Fruit fly (Drosophila melanogaster) whole organism, embryonic: ENCODE measurements around the gene cerv.

Experiments
- Abd-B ChIP-seq: fragments of 200-800 bp; sonication (Bioruptor generic); optimal IDR thresholded peaks from 2 replicates; lab custom pipeline; 2018; ENCODE audit warnings: missing biosample characterization, mild to moderate bottlenecking, missing genetic modification characterization, moderate library complexity
- Asciz ChIP-seq: fragments of 200-800 bp; sonication (Bioruptor generic); optimal IDR thresholded peaks from 2 replicates; lab custom pipeline; 2017; ENCODE audit warnings: missing biosample characterization, mild to moderate bottlenecking, missing genetic modification characterization, missing genetic modification reagents
- Atf3 ChIP-seq: fragments of 200-800 bp; sonication (Bioruptor generic); optimal IDR thresholded peaks from 3 replicates; lab custom pipeline; 2016; ENCODE audit warnings: missing biosample characterization, missing genetic modification characterization
- CG10959 ChIP-seq: fragments of 200-800 bp; sonication (Bioruptor generic); IDR thresholded peaks from 2 replicates; pipeline ENCODE4 v1.3.6; 2022; ENCODE audit warnings: missing biosample characterization, missing genetic modification characterization
- CG11560 ChIP-seq: fragments of 200-800 bp; sonication (Bioruptor generic); IDR thresholded peaks from 3 replicates; pipeline ENCODE4 v1.3.6; 2022; ENCODE audit warnings: missing biosample characterization, missing genetic modification characterization
- CG14441 ChIP-seq: fragments of 200-800 bp; sonication (Bioruptor generic); IDR thresholded peaks from 2 replicates; pipeline ENCODE4 v1.3.6; 2022; ENCODE audit warnings: missing biosample characterization, missing genetic modification characterization
- CG14667 ChIP-seq: fragments of 200-800 bp; sonication (Bioruptor generic); IDR thresholded peaks from 2 replicates; pipeline ENCODE4 v1.3.6; 2022; ENCODE audit warnings: missing biosample characterization, missing genetic modification characterization
- CG14965 ChIP-seq: fragments of 200-800 bp; sonication (Bioruptor generic); optimal IDR thresholded peaks from 2 replicates; lab custom pipeline; 2016; ENCODE audit warnings: missing biosample characterization, missing genetic modification characterization, borderline replicate concordance
- CG15011 ChIP-seq: fragments of 200-800 bp; sonication (Bioruptor generic); optimal IDR thresholded peaks from 3 replicates; lab custom pipeline; 2018; ENCODE audit warnings: missing biosample characterization, mild to moderate bottlenecking, missing genetic modification characterization
- CG15514 ChIP-seq: fragments of 200-800 bp; sonication (Bioruptor generic); optimal IDR thresholded peaks from 3 replicates; lab custom pipeline; 2017; ENCODE audit warnings: missing biosample characterization, missing genetic modification characterization, mild to moderate bottlenecking, moderate library complexity, missing genetic modification reagents
- CG30403 ChIP-seq: fragments of 200-800 bp; sonication (Bioruptor generic); optimal IDR thresholded peaks from 3 replicates; lab custom pipeline; 2016; ENCODE audit warnings: missing biosample characterization, missing genetic modification characterization
- CG34376 ChIP-seq: fragments of 200-800 bp; sonication (Bioruptor generic); optimal IDR thresholded peaks from 2 replicates; lab custom pipeline; 2018; ENCODE audit warnings: missing biosample characterization, mild to moderate bottlenecking, missing genetic modification characterization
- CG34422 ChIP-seq: fragments of 200-800 bp; sonication (Bioruptor generic); IDR thresholded peaks from 3 replicates; pipeline ENCODE4 v1.3.6; 2022; ENCODE audit warnings: missing biosample characterization, missing genetic modification characterization
- CG4424 ChIP-seq: fragments of 200-800 bp; sonication (Bioruptor generic); optimal IDR thresholded peaks from 3 replicates; lab custom pipeline; 2016; ENCODE audit warnings: missing biosample characterization, missing genetic modification characterization
- CG6254 ChIP-seq: fragments of 200-800 bp; sonication (Bioruptor generic); optimal IDR thresholded peaks from 3 replicates; lab custom pipeline; 2017; ENCODE audit warnings: mild to moderate bottlenecking, missing biosample characterization, missing genetic modification reagents, missing genetic modification characterization
- CG6654 ChIP-seq: fragments of 200-800 bp; sonication (Bioruptor generic); optimal IDR thresholded peaks from 2 replicates; lab custom pipeline; 2017; ENCODE audit warnings: missing biosample characterization, mild to moderate bottlenecking, missing genetic modification characterization
- CG7357 ChIP-seq: fragments of 200-800 bp; sonication (Bioruptor generic); IDR thresholded peaks from 3 replicates; pipeline ENCODE4 v1.3.6; 2022; ENCODE audit warnings: missing biosample characterization, missing genetic modification characterization
- CG7745 ChIP-seq: fragments of 200-800 bp; sonication (Bioruptor generic); optimal IDR thresholded peaks from 2 replicates; lab custom pipeline; 2018; ENCODE audit warnings: missing biosample characterization, mild to moderate bottlenecking, missing genetic modification characterization, moderate library complexity
- CG7963 ChIP-seq: fragments of 200-800 bp; sonication (Bioruptor generic); IDR thresholded peaks from 3 replicates; pipeline ENCODE4 v1.3.6; 2022; ENCODE audit warnings: missing biosample characterization, missing genetic modification characterization; ENCODE audit not compliant: partially characterized antibody
- CG8281 ChIP-seq: fragments of 200-800 bp; sonication (Bioruptor generic); optimal IDR thresholded peaks from 2 replicates; lab custom pipeline; 2018; ENCODE audit warnings: missing biosample characterization, mild to moderate bottlenecking, missing genetic modification characterization, moderate library complexity
- CG9609 ChIP-seq: fragments of 200-800 bp; sonication (Bioruptor generic); optimal IDR thresholded peaks from 3 replicates; lab custom pipeline; 2016; ENCODE audit warnings: missing biosample characterization, missing genetic modification characterization
- Doc2 ChIP-seq: fragments of 200-800 bp; sonication (Bioruptor generic); IDR thresholded peaks from 2 replicates; pipeline ENCODE4 v1.3.6; 2022; ENCODE audit warnings: missing biosample characterization, missing genetic modification characterization
- Drgx ChIP-seq: fragments of 200-800 bp; sonication (Bioruptor generic); IDR thresholded peaks from 2 replicates; pipeline ENCODE4 v1.3.6; 2022; ENCODE audit warnings: missing biosample characterization, missing genetic modification characterization
- Hmr ChIP-seq: fragments of 200-800 bp; sonication (Bioruptor generic); optimal IDR thresholded peaks from 3 replicates; lab custom pipeline; 2017; ENCODE audit warnings: mild to moderate bottlenecking, missing biosample characterization, missing genetic modification reagents, missing genetic modification characterization
- Lim3 ChIP-seq: fragments of 200-800 bp; sonication (Bioruptor generic); IDR thresholded peaks from 2 replicates; pipeline ENCODE4 v1.3.6; 2022; ENCODE audit warnings: missing biosample characterization, missing genetic modification characterization
- NC2α ChIP-seq: fragments of 200-800 bp; sonication (Bioruptor generic); optimal IDR thresholded peaks from 2 replicates; lab custom pipeline; 2016; ENCODE audit warnings: missing biosample characterization, missing genetic modification characterization
- Neu2 ChIP-seq: fragments of 200-800 bp; sonication (Bioruptor generic); optimal IDR thresholded peaks from 3 replicates; lab custom pipeline; 2016; ENCODE audit warnings: missing biosample characterization, missing genetic modification characterization, borderline replicate concordance
- Scr ChIP-seq: fragments of 200-800 bp; sonication (Bioruptor generic); IDR thresholded peaks from 2 replicates; pipeline ENCODE4 v1.3.6; 2022; ENCODE audit warnings: missing biosample characterization, missing genetic modification characterization; ENCODE audit not compliant: partially characterized antibody
- Six4 ChIP-seq: fragments of 200-800 bp; sonication (Bioruptor generic); optimal IDR thresholded peaks from 2 replicates; lab custom pipeline; 2016; ENCODE audit warnings: missing biosample characterization, missing genetic modification characterization
- Sry-δ ChIP-seq: fragments of 200-800 bp; sonication (Bioruptor generic); optimal IDR thresholded peaks from 2 replicates; lab custom pipeline; 2016; ENCODE audit warnings: missing biosample characterization, missing genetic modification characterization
- Xrp1 ChIP-seq: fragments of 200-800 bp; sonication (Bioruptor generic); IDR thresholded peaks from 2 replicates; pipeline ENCODE4 v1.3.6; 2022; ENCODE audit warnings: missing biosample characterization, missing genetic modification characterization
- bowl ChIP-seq: fragments of 200-800 bp; sonication (Bioruptor generic); IDR thresholded peaks from 2 replicates; pipeline ENCODE4 v1.3.6; 2022; ENCODE audit warnings: missing biosample characterization, missing genetic modification characterization
- ci ChIP-seq: fragments of 200-800 bp; sonication (Bioruptor generic); IDR thresholded peaks from 3 replicates; pipeline ENCODE4 v1.3.6; 2022; ENCODE audit warnings: missing biosample characterization, missing genetic modification characterization
- crol ChIP-seq: fragments of 200-800 bp; sonication (Bioruptor generic); IDR thresholded peaks from 2 replicates; pipeline ENCODE4 v1.3.6; 2022; ENCODE audit warnings: missing biosample characterization, missing genetic modification characterization
- danr ChIP-seq: fragments of 200-800 bp; sonication (Bioruptor generic); IDR thresholded peaks from 2 replicates; pipeline ENCODE4 v1.3.6; 2022; ENCODE audit warnings: missing biosample characterization, missing genetic modification characterization
- exex ChIP-seq: fragments of 200-800 bp; sonication (Bioruptor generic); optimal IDR thresholded peaks from 4 replicates; lab custom pipeline; 2018; ENCODE audit warnings: missing biosample characterization, mild to moderate bottlenecking, missing genetic modification characterization, moderate library complexity
- fd102C ChIP-seq: fragments of 200-800 bp; sonication (Bioruptor generic); optimal IDR thresholded peaks from 2 replicates; lab custom pipeline; 2018; ENCODE audit warnings: missing biosample characterization, mild to moderate bottlenecking, missing genetic modification characterization, moderate library complexity
- fd64A ChIP-seq: fragments of 200-800 bp; sonication (Bioruptor generic); optimal IDR thresholded peaks from 3 replicates; lab custom pipeline; 2018; ENCODE audit warnings: missing biosample characterization, mild to moderate bottlenecking, missing genetic modification characterization
- gro ChIP-seq: fragments of 200-800 bp; sonication (Bioruptor generic); optimal IDR thresholded peaks from 2 replicates; lab custom pipeline; 2016; ENCODE audit warnings: missing biosample characterization, missing genetic modification characterization
- gsb ChIP-seq: fragments of 200-800 bp; sonication (Bioruptor generic); IDR thresholded peaks from 2 replicates; pipeline ENCODE4 v1.3.6; 2022; ENCODE audit warnings: missing biosample characterization, missing genetic modification characterization
- hb ChIP-seq: fragments of 200-800 bp; sonication (Bioruptor generic); IDR thresholded peaks from 3 replicates; pipeline ENCODE4 v1.3.6; 2022; ENCODE audit warnings: missing biosample characterization, missing genetic modification characterization; ENCODE audit not compliant: partially characterized antibody
- kni ChIP-seq: fragments of 200-800 bp; sonication (Bioruptor generic); optimal IDR thresholded peaks from 3 replicates; lab custom pipeline; 2017; ENCODE audit warnings: mild to moderate bottlenecking, missing biosample characterization, missing genetic modification reagents, missing genetic modification characterization
- lola ChIP-seq, 3 experiments: fragments of >200 bp in 2 of 3; fragments of 200-800 bp in 1 of 3; sonication (Bioruptor generic) in 1 of 3; optimal IDR thresholded peaks; 2 replicates each; lab custom pipeline; 2017 to 2019; ENCODE audit warnings: missing biosample characterization in 3 of 3, missing genetic modification characterization in 3 of 3, mild to moderate bottlenecking in 1 of 3, moderate library complexity in 1 of 3
- nmo ChIP-seq: fragments of 200-800 bp; sonication (Bioruptor generic); optimal IDR thresholded peaks from 2 replicates; lab custom pipeline; 2018; ENCODE audit warnings: missing biosample characterization, mild to moderate bottlenecking, missing genetic modification characterization, moderate library complexity
- row ChIP-seq: fragments of 200-800 bp; sonication (Bioruptor generic); IDR thresholded peaks from 3 replicates; pipeline ENCODE4 v1.3.6; 2022; ENCODE audit warnings: missing biosample characterization, missing genetic modification characterization
- scrt ChIP-seq: fragments of 200-800 bp; sonication (Bioruptor generic); optimal IDR thresholded peaks from 2 replicates; lab custom pipeline; 2018; ENCODE audit warnings: missing biosample characterization, mild to moderate bottlenecking, missing genetic modification characterization, moderate library complexity
- shn ChIP-seq: fragments of 200-800 bp; sonication (Bioruptor generic); optimal IDR thresholded peaks from 3 replicates; lab custom pipeline; 2016; ENCODE audit warnings: missing biosample characterization, missing genetic modification characterization
- sob ChIP-seq: fragments of 200-800 bp; sonication (Bioruptor generic); IDR thresholded peaks from 2 replicates; pipeline ENCODE4 v1.3.6; 2022; ENCODE audit warnings: missing biosample characterization, missing genetic modification characterization
- tx ChIP-seq: fragments of 200-800 bp; sonication (Bioruptor generic); optimal IDR thresholded peaks from 2 replicates; lab custom pipeline; 2016; ENCODE audit warnings: missing biosample characterization, missing genetic modification characterization

Gene cerv

DNA sequence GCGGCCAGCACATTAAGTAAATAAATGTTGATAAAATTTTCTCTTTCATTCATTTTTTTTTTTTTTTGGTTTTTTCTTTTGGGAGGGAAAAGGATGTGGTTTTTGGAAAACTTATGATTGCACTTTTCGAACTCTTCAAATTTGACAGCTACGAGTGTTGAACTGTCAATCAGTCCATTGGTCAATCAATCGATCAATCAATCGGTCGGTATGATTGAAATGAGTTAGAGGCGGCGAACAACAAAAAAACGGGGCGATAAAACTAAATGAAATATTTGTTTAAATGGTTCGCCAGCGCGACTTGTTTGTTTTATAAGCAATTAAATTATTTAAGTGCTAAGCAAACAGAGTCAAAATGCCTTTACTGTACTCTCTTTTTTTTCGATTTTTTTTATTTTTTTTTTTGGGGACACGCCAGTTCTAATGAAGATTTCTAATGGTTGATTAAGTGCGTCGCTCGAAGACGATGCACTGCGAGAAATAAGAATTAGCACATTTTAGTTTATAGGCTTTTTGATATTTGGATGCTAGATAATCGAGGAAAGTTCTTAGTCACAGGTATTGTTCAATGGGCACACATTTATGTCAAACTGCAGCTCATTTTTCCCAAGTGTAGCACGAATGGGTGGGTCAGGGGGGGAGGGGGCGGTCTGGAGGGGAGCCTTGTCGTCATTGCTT, 41.1 kb upstream of the cerv start (continued):
- TF ChIP-seq Drgx (peak; percentile 57; the same call in 1 of the 2 replicates), Abd-B (GFP tag; lab: Kevin White, UChicago) (peak; percentile 83), lola (GFP tag; optimal IDR thresholded peaks at IDR 0.05; lab: Kevin White, UChicago) (peak in 1 of 3 experiments; percentile 73), CG6254 (peak; percentile 65), CG7745 (tag; lab: Kevin White, UChicago) (no peak), kni (GFP tag; lab: Kevin White, UChicago) (no peak), Asciz (peak; percentile 65), ci (GFP tag; lab: Robert Waterston, UW) (peak; percentile 86), Neu2 (GFP tag; lab: Kevin White, UChicago) (no peak), nmo (GFP tag; lab: Kevin White, UChicago) (peak; percentile 88), Doc2 (GFP tag; lab: Robert Waterston, UW) (no peak), CG14667 (GFP tag; lab: Robert Waterston, UW) (peak; percentile 69), CG30403 (peak; percentile 85), bowl (GFP tag; lab: Robert Waterston, UW) (peak; percentile 29; the same call in 1 of the 2 replicates), danr (GFP tag; lab: Robert Waterston, UW) (peak; percentile 61), tx (peak; percentile 52), CG14965 (GFP tag; lab: Kevin White, UChicago) (no peak), fd102C (no peak), CG9609 (GFP tag; lab: Kevin White, UChicago) (peak; percentile 80), CG11560 (tag; lab: Robert Waterston, UW) (peak; percentile 53; the same call in 2 of the 3 replicates), gsb (GFP tag; lab: Robert Waterston, UW) (peak; percentile 62), CG7963 (no peak), CG10959 (peak; percentile 59; the same call in 1 of the 2 replicates), Hmr (GFP tag; lab: Kevin White, UChicago) (peak; percentile 66), Six4 (GFP tag; lab: Kevin White, UChicago) (peak; percentile 87), shn (GFP tag; lab: Kevin White, UChicago) (peak; percentile 62), CG34376 (GFP tag; lab: Kevin White, UChicago) (no peak), Sry-δ (GFP tag; lab: Kevin White, UChicago) (peak; percentile 27), CG4424 (peak; percentile 85), Atf3 (GFP tag; lab: Kevin White, UChicago) (peak; percentile 54), row (GFP tag; lab: Robert Waterston, UW) (peak; percentile 86), CG15514 (GFP tag; lab: Kevin White, UChicago) (peak; percentile 43), Xrp1 (GFP tag; lab: Robert Waterston, UW) (peak; percentile 81), CG7357 (GFP tag; lab: Robert Waterston, UW) (peak; percentile 33; the same call in 1 of the 3 replicates), NC2α (GFP tag; lab: Kevin White, UChicago) (peak; percentile 61), CG15011 (peak; percentile 45), CG34422 (GFP tag; lab: Robert Waterston, UW) (peak; percentile 84), exex (tag; lab: Kevin White, UChicago) (peak; percentile 44), Lim3 (no peak), CG6654 (GFP tag; lab: Kevin White, UChicago) (peak; percentile 67), sob (GFP tag; lab: Robert Waterston, UW) (peak; percentile 82), CG8281 (peak; percentile 95), scrt (peak; percentile 60), Scr (GFP tag; lab: Robert Waterston, UW) (no peak), hb (no peak), CG14441 (GFP tag; lab: Robert Waterston, UW) (peak; percentile 85), crol (peak; percentile 93), gro (GFP tag; lab: Kevin White, UChicago) (peak; percentile 13), fd64A (peak; percentile 69)
